Worm (Caenorhabditis elegans) whole organism, L2 larva: ENCODE results near the gene C06A1.6.

Experiments
- C34F6.9 ChIP-seq: fragments of 150-350 bp; optimal IDR thresholded peaks from 2 replicates; lab custom pipeline; 2014; ENCODE audit warnings: missing biosample characterization, missing genetic modification characterization
- F13H6.1 ChIP-seq: sonication (generic microtip); optimal IDR thresholded peaks from 2 replicates; lab custom pipeline; 2016; ENCODE audit warnings: missing genetic modification characterization, missing compliant biosample characterization
- R02D3.7 ChIP-seq: fragments of 150-350 bp; optimal IDR thresholded peaks from 2 replicates; lab custom pipeline; 2014; ENCODE audit warnings: missing biosample characterization, missing genetic modification characterization
- Y55F3AM.14 ChIP-seq: fragments of 200-800 bp; sonication (Bioruptor generic); optimal IDR thresholded peaks from 2 replicates; lab custom pipeline; 2018; ENCODE audit warnings: mild to moderate bottlenecking, missing genetic modification characterization, missing compliant biosample characterization
- ZK546.5 ChIP-seq: sonication (generic microtip); optimal IDR thresholded peaks from 2 replicates; lab custom pipeline; 2017; ENCODE audit warnings: missing biosample characterization, missing genetic modification characterization
- alr-1 ChIP-seq: fragments of 150-350 bp; optimal IDR thresholded peaks from 2 replicates; lab custom pipeline; 2014; ENCODE audit warnings: missing biosample characterization, missing genetic modification characterization
- aly-2 ChIP-seq: fragments of 150-350 bp; optimal IDR thresholded peaks from 2 replicates; lab custom pipeline; 2014; ENCODE audit warnings: missing biosample characterization, missing genetic modification characterization
- ama-1 ChIP-seq: fragments of 150-350 bp; optimal IDR thresholded peaks from 2 replicates; lab custom pipeline; 2018; ENCODE audit warnings: inconsistent platforms
- ceh-16 ChIP-seq: fragments of 150-350 bp; optimal IDR thresholded peaks from 2 replicates; lab custom pipeline; 2014; ENCODE audit warnings: missing biosample characterization, missing genetic modification characterization
- ceh-82 ChIP-seq: fragments of 150-350 bp; optimal IDR thresholded peaks from 2 replicates; lab custom pipeline; 2014; ENCODE audit warnings: missing biosample characterization, missing genetic modification characterization
- crh-2 ChIP-seq: sonication (generic microtip); optimal IDR thresholded peaks from 2 replicates; lab custom pipeline; 2017; ENCODE audit warnings: missing biosample characterization, missing genetic modification characterization
- dmd-4 ChIP-seq: sonication (generic microtip); optimal IDR thresholded peaks from 2 replicates; lab custom pipeline; 2017; ENCODE audit warnings: missing biosample characterization, missing genetic modification characterization
- egl-27 ChIP-seq: sonication (generic microtip); optimal IDR thresholded peaks from 3 replicates; lab custom pipeline; 2017; ENCODE audit warnings: missing biosample characterization, missing genetic modification reagents, missing genetic modification characterization
- elt-1 ChIP-seq: fragments of 150-350 bp; optimal IDR thresholded peaks from 2 replicates; lab custom pipeline; 2014; ENCODE audit warnings: missing biosample characterization, missing genetic modification characterization
- elt-3 ChIP-seq: sonication (generic microtip); optimal IDR thresholded peaks from 2 replicates; lab custom pipeline; 2017; ENCODE audit warnings: missing biosample characterization, missing genetic modification characterization
- gmeb-1 ChIP-seq: fragments of 150-350 bp; optimal IDR thresholded peaks from 2 replicates; lab custom pipeline; 2014; ENCODE audit warnings: missing biosample characterization, missing genetic modification characterization
- lin-11 ChIP-seq: fragments of 150-350 bp; sonication (generic microtip); optimal IDR thresholded peaks from 2 replicates; lab custom pipeline; 2014; ENCODE audit warnings: missing biosample characterization, missing genetic modification characterization, inconsistent platforms, mixed read lengths
- lin-39 ChIP-seq: fragments of 150-350 bp; optimal IDR thresholded peaks from 2 replicates; lab custom pipeline; 2014; ENCODE audit warnings: missing biosample characterization, missing genetic modification reagents, missing genetic modification characterization
- lsy-2 ChIP-seq, 2 experiments: fragments of 150-350 bp in 1 of 2; sonication (generic microtip) in 1 of 2; optimal IDR thresholded peaks; 2 replicates each; lab custom pipeline; 2014 to 2017; ENCODE audit warnings: missing biosample characterization in 2 of 2, missing genetic modification characterization in 2 of 2
- mab-5 ChIP-seq: fragments of 150-350 bp; optimal IDR thresholded peaks from 2 replicates; lab custom pipeline; 2014; ENCODE audit warnings: missing biosample characterization, missing genetic modification characterization
- mbf-1 ChIP-seq: sonication (generic microtip); optimal IDR thresholded peaks from 2 replicates; lab custom pipeline; 2017; ENCODE audit warnings: missing biosample characterization, missing genetic modification characterization
- mdl-1 ChIP-seq, 2 experiments: fragments of 150-350 bp in 1 of 2; sonication (generic microtip) in 1 of 2; optimal IDR thresholded peaks; 2 replicates each; lab custom pipeline; 2017; ENCODE audit warnings: missing biosample characterization in 2 of 2, missing genetic modification characterization in 2 of 2
- nhr-10 ChIP-seq: sonication (generic microtip); optimal IDR thresholded peaks from 2 replicates; lab custom pipeline; 2017; ENCODE audit warnings: missing biosample characterization, missing genetic modification characterization
- nhr-11 ChIP-seq: fragments of 150-350 bp; optimal IDR thresholded peaks from 2 replicates; lab custom pipeline; 2014; ENCODE audit warnings: missing biosample characterization, missing genetic modification characterization
- nhr-129 ChIP-seq: fragments of 150-350 bp; optimal IDR thresholded peaks from 2 replicates; lab custom pipeline; 2014; ENCODE audit warnings: missing biosample characterization, missing genetic modification characterization
- nhr-21 ChIP-seq: fragments of 150-350 bp; optimal IDR thresholded peaks from 2 replicates; lab custom pipeline; 2014; ENCODE audit warnings: missing biosample characterization, missing genetic modification characterization
- nhr-25 ChIP-seq: fragments of 150-350 bp; sonication (generic microtip); optimal IDR thresholded peaks from 3 replicates; lab custom pipeline; 2014; ENCODE audit warnings: missing biosample characterization, missing genetic modification characterization
- nhr-6 ChIP-seq: fragments of 150-350 bp; optimal IDR thresholded peaks from 2 replicates; lab custom pipeline; 2014; ENCODE audit warnings: missing biosample characterization, missing genetic modification characterization
- nhr-77 ChIP-seq: fragments of 150-350 bp; optimal IDR thresholded peaks from 2 replicates; lab custom pipeline; 2014; ENCODE audit warnings: missing biosample characterization, missing genetic modification characterization
- peb-1 ChIP-seq: fragments of 150-350 bp; optimal IDR thresholded peaks from 2 replicates; lab custom pipeline; 2014; ENCODE audit warnings: missing biosample characterization, missing genetic modification characterization
- sem-4 ChIP-seq: fragments of 150-350 bp; optimal IDR thresholded peaks from 2 replicates; lab custom pipeline; 2014; ENCODE audit warnings: missing biosample characterization, missing genetic modification reagents, missing genetic modification characterization
- skn-1 ChIP-seq: sonication (generic microtip); optimal IDR thresholded peaks from 2 replicates; lab custom pipeline; 2017; ENCODE audit warnings: missing biosample characterization, missing genetic modification characterization
- sma-3 ChIP-seq: sonication (generic microtip); optimal IDR thresholded peaks from 2 replicates; lab custom pipeline; 2016; ENCODE audit warnings: missing genetic modification reagents, missing genetic modification characterization, missing compliant biosample characterization
- sma-9 ChIP-seq, 2 experiments: fragments of 150-350 bp in 1 of 2; sonication (generic microtip) in 1 of 2; optimal IDR thresholded peaks; 2 replicates each; lab custom pipeline; 2014 to 2016; ENCODE audit warnings: missing genetic modification characterization in 2 of 2, mild to moderate bottlenecking in 1 of 2, missing biosample characterization in 1 of 2, missing compliant biosample characterization in 1 of 2, missing genetic modification reagents in 1 of 2, moderate library complexity in 1 of 2
- snpc-4 ChIP-seq: fragments of 150-350 bp; optimal IDR thresholded peaks from 2 replicates; lab custom pipeline; 2014; ENCODE audit warnings: missing biosample characterization, missing genetic modification characterization
- unc-39 ChIP-seq: fragments of 150-350 bp; optimal IDR thresholded peaks from 2 replicates; lab custom pipeline; 2014; ENCODE audit warnings: missing biosample characterization, missing genetic modification characterization
- unc-62 ChIP-seq: fragments of 150-350 bp; optimal IDR thresholded peaks from 2 replicates; lab custom pipeline; 2014; ENCODE audit warnings: missing biosample characterization, missing genetic modification reagents, missing genetic modification characterization
- zag-1 ChIP-seq: fragments of 150-350 bp; optimal IDR thresholded peaks from 2 replicates; lab custom pipeline; 2014; ENCODE audit warnings: missing biosample characterization, missing genetic modification characterization
- ztf-1 ChIP-seq: fragments of 200-800 bp; sonication (Bioruptor generic); conservative IDR thresholded peaks from 2 replicates; pipeline ENCODE4 v1.3.6; 2022; ENCODE audit warnings: missing genetic modification characterization, missing compliant biosample characterization
- ztf-11 ChIP-seq: sonication (generic microtip); optimal IDR thresholded peaks from 2 replicates; lab custom pipeline; 2017; ENCODE audit warnings: missing biosample characterization, missing genetic modification characterization
- ztf-4 ChIP-seq: fragments of 150-350 bp; optimal IDR thresholded peaks from 2 replicates; lab custom pipeline; 2014; ENCODE audit warnings: missing biosample characterization, missing genetic modification characterization

C06A1.6 gene

ce11 chrII:10550872-10551647 lies 13.4 kb downstream of the C06A1.6 start:
- TF ChIP-seq lsy-2 (tag; optimal IDR thresholded peaks at IDR 0.05; lab: Kevin White, UChicago): peak in 1 of 2 experiments; percentile 32
- TF ChIP-seq crh-2 (tag; lab: Kevin White, UChicago): no peak
- no peak for TF ChIP-seq ZK546.5
- TF ChIP-seq ceh-16 (tag; lab: Kevin White, UChicago): no peak
- peak; percentile 58 for TF ChIP-seq nhr-25 (tag; lab: Kevin White, UChicago)
- TF ChIP-seq lin-11 (tag; lab: Kevin White, UChicago): no peak
- no peak for TF ChIP-seq zag-1 (tag; lab: Kevin White, UChicago)
- peak; percentile 4 for TF ChIP-seq nhr-129 (tag; lab: Kevin White, UChicago)
- peak; percentile 27 for TF ChIP-seq sma-9 (GFP tag; optimal IDR thresholded peaks at IDR 0.05; lab: Kevin White, UChicago)
- no peak for TF ChIP-seq sma-9 (tag; optimal IDR thresholded peaks at IDR 0.05; lab: Kevin White, UChicago)
- TF ChIP-seq mdl-1 (tag; optimal IDR thresholded peaks at IDR 0.05; lab: Kevin White, UChicago): no peak
- TF ChIP-seq ztf-4 (tag; lab: Kevin White, UChicago): no peak
- peak; percentile 21 for TF ChIP-seq F13H6.1 (tag; lab: Kevin White, UChicago)
- TF ChIP-seq Y55F3AM.14 (GFP tag; lab: Kevin White, UChicago): no peak
- TF ChIP-seq sem-4 (tag; lab: Kevin White, UChicago): no peak
- no peak for TF ChIP-seq egl-27 (tag; lab: Kevin White, UChicago)
- TF ChIP-seq ztf-1 (GFP tag; lab: Robert Waterston, UW): no peak
- no peak for TF ChIP-seq dmd-4
- TF ChIP-seq lin-39 (tag; lab: Kevin White, UChicago): no peak
- TF ChIP-seq snpc-4 (tag; lab: Kevin White, UChicago): no peak
- TF ChIP-seq peb-1 (tag; lab: Kevin White, UChicago): no peak
- TF ChIP-seq C34F6.9 (tag; lab: Kevin White, UChicago): no peak
- TF ChIP-seq nhr-11: peak; percentile 47
- TF ChIP-seq nhr-10 (tag; lab: Kevin White, UChicago): no peak

ce11 chrII:10550173-10550572 lies 14.3 kb downstream of the C06A1.6 start:
- TF ChIP-seq C34F6.9 (tag; lab: Kevin White, UChicago): no peak
- peak; percentile 31 for TF ChIP-seq lin-11 (tag; lab: Kevin White, UChicago)
- peak in 1 of 2 experiments; percentile 19 for TF ChIP-seq mdl-1 (tag; optimal IDR thresholded peaks at IDR 0.05; lab: Kevin White, UChicago)
- no peak for TF ChIP-seq skn-1
- TF ChIP-seq nhr-129 (tag; lab: Kevin White, UChicago): peak; percentile 44
- no peak for TF ChIP-seq ZK546.5
- TF ChIP-seq crh-2 (tag; lab: Kevin White, UChicago): peak; percentile 6
- TF ChIP-seq ztf-11: no peak
- TF ChIP-seq zag-1 (tag; lab: Kevin White, UChicago): peak; percentile 4
- no peak for TF ChIP-seq nhr-6 (tag; lab: Kevin White, UChicago)

- TF ChIP-seq aly-2 (tag; lab: Kevin White, UChicago) (no peak), unc-39 (tag; lab: Kevin White, UChicago) (no peak), mdl-1 (tag; optimal IDR thresholded peaks at IDR 0.05; lab: Kevin White, UChicago) (peak; percentile 93), unc-62 (GFP tag; lab: Kevin White, UChicago) (no peak), sem-4 (tag; lab: Kevin White, UChicago) (peak; percentile 91), mab-5 (tag; lab: Kevin White, UChicago) (peak; percentile 82), zag-1 (tag; lab: Kevin White, UChicago) (peak; percentile 88), alr-1 (tag; lab: Kevin White, UChicago) (no peak), elt-3 (tag; lab: Kevin White, UChicago) (no peak), ztf-1 (GFP tag; lab: Robert Waterston, UW) (no peak), nhr-21 (peak; percentile 66), sma-9 (GFP tag; optimal IDR thresholded peaks at IDR 0.05; lab: Kevin White, UChicago) (peak; percentile 88), sma-9 (tag; optimal IDR thresholded peaks at IDR 0.05; lab: Kevin White, UChicago) (no peak), nhr-77 (no peak), ceh-82 (tag; lab: Kevin White, UChicago) (peak; percentile 56), mbf-1 (tag; lab: Kevin White, UChicago) (no peak), ceh-16 (tag; lab: Kevin White, UChicago) (peak; percentile 80), lsy-2 (tag; optimal IDR thresholded peaks at IDR 0.05; lab: Kevin White, UChicago) (peak; percentile 70 to 85), egl-27 (tag; lab: Kevin White, UChicago) (peak; percentile 89), C34F6.9 (tag; lab: Kevin White, UChicago) (peak; percentile 90), sma-3 (peak; percentile 61), crh-2 (tag; lab: Kevin White, UChicago) (peak; percentile 71), nhr-6 (tag; lab: Kevin White, UChicago) (peak; percentile 29), nhr-25 (tag; lab: Kevin White, UChicago) (peak; percentile 83), ama-1 (lab: Kevin White, UChicago) (peak; percentile 95), F13H6.1 (tag; lab: Kevin White, UChicago) (peak; percentile 89), lin-39 (tag; lab: Kevin White, UChicago) (no peak), nhr-129 (tag; lab: Kevin White, UChicago) (peak; percentile 92), elt-1 (no peak), gmeb-1 (tag; lab: Kevin White, UChicago) (peak; percentile 64), ztf-11 (no peak), skn-1 (no peak), R02D3.7 (no peak), lin-11 (tag; lab: Kevin White, UChicago) (peak; percentile 93), ztf-4 (tag; lab: Kevin White, UChicago) (peak; percentile 78)
Observed at ce11 chrII:10548778-10549671, 15.5 kb downstream of the C06A1.6 start.
